Fruit fly (Drosophila melanogaster): Measurements from ENCODE around the gene yellow-e2.

dm6 chr3R:13369348-13369747 is 37.5 kb downstream of the yellow-e2 start, which contains the start of gene CheA87a:
- TF ChIP-seq tj (GFP tag; optimal IDR thresholded peaks at IDR 0.05) (no peak), CG14711 (tag; optimal IDR thresholded peaks at IDR 0.05) (no peak), cnc (optimal IDR thresholded peaks at IDR 0.05) (no peak)

Data from whole organism, adult.